Worm (Caenorhabditis elegans) whole organism, young adult: Measurements from ENCODE around the gene clec-256.

ENCODE experiments used
- ama-1 ChIP-seq, 3 experiments: fragments of 150-350 bp in 1 of 3; sonication (generic microtip) in 2 of 3; optimal IDR thresholded peaks; 2 replicates each; lab custom pipeline; 2014 to 2018; ENCODE audit warnings: missing biosample characterization in 2 of 3, missing genetic modification characterization in 2 of 3, missing genetic modification reagents in 2 of 3
- ets-4 ChIP-seq: fragments of 200-800 bp; sonication (Bioruptor generic); optimal IDR thresholded peaks from 2 replicates; lab custom pipeline; 2018; ENCODE audit warnings: mild to moderate bottlenecking, missing genetic modification characterization, missing compliant biosample characterization
- fkh-3 ChIP-seq: sonication (generic microtip); optimal IDR thresholded peaks from 2 replicates; lab custom pipeline; 2016; ENCODE audit warnings: mild to moderate bottlenecking, missing genetic modification characterization, missing compliant biosample characterization
- lin-35 ChIP-seq, 3 experiments: fragments of 150-350 bp in 2 of 3; sonication (generic microtip) in 1 of 3; optimal IDR thresholded peaks; 2 replicates each; lab custom pipeline; 2014 to 2018; ENCODE audit warnings: missing biosample characterization in 3 of 3, missing genetic modification characterization in 3 of 3, missing genetic modification reagents in 3 of 3
- lir-1 ChIP-seq: fragments of 200-800 bp; sonication (Bioruptor generic); conservative IDR thresholded peaks from 2 replicates; pipeline ENCODE4 v1.3.6; 2022; ENCODE audit warnings: missing genetic modification reagents, missing genetic modification characterization, missing compliant biosample characterization
- madf-3 ChIP-seq: fragments of 200-800 bp; sonication (Bioruptor generic); IDR thresholded peaks from 2 replicates; pipeline ENCODE4 v1.3.6; 2022; ENCODE audit warnings: missing genetic modification reagents, missing genetic modification characterization, missing compliant biosample characterization
- mcd-1 ChIP-seq: fragments of 200-800 bp; sonication (Bioruptor generic); IDR thresholded peaks from 2 replicates; pipeline ENCODE4 v1.3.6; 2022; ENCODE audit warnings: missing genetic modification reagents, missing genetic modification characterization, missing compliant biosample characterization
- pbrm-1 ChIP-seq: fragments of 200-800 bp; sonication (Bioruptor generic); IDR thresholded peaks from 2 replicates; pipeline ENCODE4 v1.3.6; 2022; ENCODE audit warnings: missing genetic modification reagents, missing genetic modification characterization, missing compliant biosample characterization

- no peak for TF ChIP-seq ama-1 (optimal IDR thresholded peaks at IDR 0.05; lab: Kevin White, UChicago)
- no peak for TF ChIP-seq ama-1 (GFP tag; optimal IDR thresholded peaks at IDR 0.05; lab: Kevin White, UChicago)
- TF ChIP-seq lir-1 (GFP tag; lab: Robert Waterston, UW): no peak
- no peak for TF ChIP-seq ets-4 (GFP tag; lab: Kevin White, UChicago)
- TF ChIP-seq mcd-1 (GFP tag; lab: Robert Waterston, UW): no peak
- TF ChIP-seq madf-3 (GFP tag; lab: Robert Waterston, UW): no peak
- no peak for TF ChIP-seq pbrm-1 (GFP tag; lab: Robert Waterston, UW)
- TF ChIP-seq fkh-3 (tag; lab: Kevin White, UChicago): no peak
- no peak for TF ChIP-seq lin-35 (GFP tag; optimal IDR thresholded peaks at IDR 0.05; lab: Kevin White, UChicago)
These were observed 45.6 kb upstream of the clec-256 start for ce11 chrV:18725858-18726257.
